Fruit fly (Drosophila melanogaster): ENCODE data around the gene CG31371.

CG31371 gene

DNA sequence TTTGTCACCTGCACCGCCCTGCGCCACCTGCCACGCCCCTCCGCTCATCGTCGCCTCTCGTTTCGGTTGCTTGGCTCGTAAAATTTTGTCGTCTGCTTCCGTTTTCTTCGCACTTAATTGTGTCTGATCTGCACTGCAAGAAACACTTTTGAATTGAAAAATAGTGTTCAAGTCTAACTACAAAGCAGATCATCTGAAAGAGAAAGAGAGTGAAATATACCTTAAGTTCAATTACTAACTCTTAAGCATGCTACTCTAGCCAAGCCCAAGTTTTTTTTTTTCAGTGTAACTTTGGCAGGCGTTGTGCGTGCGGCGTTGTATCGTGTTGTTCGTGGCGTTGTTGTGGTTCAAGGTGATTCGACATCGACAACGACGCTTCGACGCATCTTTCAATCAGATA is 36.9 kb upstream of the CG31371 start (continued):
- 0 out of 2 replicates have a peak, but pooled peaks have one; percentile 17 for TF ChIP-seq crol (GFP tag; IDR thresholded peaks at IDR 0.05)
- peak; percentile 93 for TF ChIP-seq CG10654 (GFP tag; optimal IDR thresholded peaks at IDR 0.05)
- TF ChIP-seq CG1602 (GFP tag; optimal IDR thresholded peaks at IDR 0.05) = peak; percentile 87
- peak; percentile 86 for TF ChIP-seq CG10979 (tag; optimal IDR thresholded peaks at IDR 0.05)
- TF ChIP-seq wor (GFP tag; IDR thresholded peaks at IDR 0.05) = peak; percentile 82
- TF ChIP-seq ase (GFP tag; IDR thresholded peaks at IDR 0.05) = peak; percentile 88
- TF ChIP-seq CG4707 (GFP tag; optimal IDR thresholded peaks at IDR 0.05) = peak; percentile 71
- TF ChIP-seq twi (tag; optimal IDR thresholded peaks at IDR 0.05) = peak; percentile 69
- peak; percentile 63 for TF ChIP-seq CG15696 (tag; optimal IDR thresholded peaks at IDR 0.05)
- peak; percentile 79 for TF ChIP-seq kah (GFP tag; optimal IDR thresholded peaks at IDR 0.05)
- TF ChIP-seq Xbp1 (GFP tag; optimal IDR thresholded peaks at IDR 0.05) = peak; percentile 94
- peak; percentile 16 for TF ChIP-seq Neu2 (GFP tag; optimal IDR thresholded peaks at IDR 0.05; ENCODE audit: borderline replicate concordance)
- peak; percentile 62 for TF ChIP-seq CG3995 (GFP tag; optimal IDR thresholded peaks at IDR 0.05)
- peak; percentile 93 for TF ChIP-seq Abd-B (GFP tag; optimal IDR thresholded peaks at IDR 0.05)
- TF ChIP-seq ab (GFP tag; optimal IDR thresholded peaks at IDR 0.05) = peak; percentile 79
- TF ChIP-seq ap (GFP tag; IDR thresholded peaks at IDR 0.05) = peak; percentile 90
- peak; percentile 87 for TF ChIP-seq CG11085 (GFP tag; IDR thresholded peaks at IDR 0.05)
- peak; percentile 93 for TF ChIP-seq B-H2 (GFP tag; optimal IDR thresholded peaks at IDR 0.05)
- peak; percentile 84 for TF ChIP-seq CG17568 (GFP tag; optimal IDR thresholded peaks at IDR 0.05)
- TF ChIP-seq Hsf (GFP tag; optimal IDR thresholded peaks at IDR 0.05) = peak; percentile 93
- peak; percentile 88 for TF ChIP-seq CG12104 (GFP tag; optimal IDR thresholded peaks at IDR 0.05)
- TF ChIP-seq pb (GFP tag; optimal IDR thresholded peaks at IDR 0.05) = peak; percentile 90
- peak; percentile 87 for TF ChIP-seq CG17829 (tag; optimal IDR thresholded peaks at IDR 0.05)
- TF ChIP-seq Dref (GFP tag; IDR thresholded peaks at IDR 0.05) = 0 out of 2 replicates have a peak, but pooled peaks have one; percentile 2
- peak; percentile 69 for TF ChIP-seq CG18011 (GFP tag; optimal IDR thresholded peaks at IDR 0.05)
- TF ChIP-seq Myb (GFP tag; optimal IDR thresholded peaks at IDR 0.05) = peak; percentile 83
- peak; percentile 74 for TF ChIP-seq run (tag; optimal IDR thresholded peaks at IDR 0.05)
- TF ChIP-seq ERR (GFP tag; optimal IDR thresholded peaks at IDR 0.05) = peak; percentile 93
- TF ChIP-seq CG6791 (GFP tag; IDR thresholded peaks at IDR 0.05; ENCODE audit: partially characterized antibody) = no peak
- peak; percentile 76 for TF ChIP-seq D19B (GFP tag; optimal IDR thresholded peaks at IDR 0.05)
- TF ChIP-seq sc (optimal IDR thresholded peaks at IDR 0.05) = no peak
- peak; percentile 73 for TF ChIP-seq sc (GFP tag; optimal IDR thresholded peaks at IDR 0.05)
- peak; percentile 94 for TF ChIP-seq gem (tag; optimal IDR thresholded peaks at IDR 0.05)
- TF ChIP-seq repo (GFP tag; optimal IDR thresholded peaks at IDR 0.05) = peak; percentile 91
- TF ChIP-seq ewg (GFP tag; optimal IDR thresholded peaks at IDR 0.05) = peak; percentile 80
- peak; percentile 41 for TF ChIP-seq CG33557 (GFP tag; optimal IDR thresholded peaks at IDR 0.05)
- TF ChIP-seq Sry-β (GFP tag; optimal IDR thresholded peaks at IDR 0.05) = no peak
- TF ChIP-seq CG14710 (tag; optimal IDR thresholded peaks at IDR 0.05) = peak; percentile 77
- peak; percentile 78 for TF ChIP-seq CG11723 (GFP tag; optimal IDR thresholded peaks at IDR 0.05)
- peak; percentile 79 for TF ChIP-seq CG10267 (tag; optimal IDR thresholded peaks at IDR 0.05)
- TF ChIP-seq dmrt99B (tag; optimal IDR thresholded peaks at IDR 0.05) = peak; percentile 94
- peak; percentile 92 for TF ChIP-seq lmd (GFP tag; IDR thresholded peaks at IDR 0.05)
- no peak for TF ChIP-seq CG7271 (tag; optimal IDR thresholded peaks at IDR 0.05)
- TF ChIP-seq sr (GFP tag; IDR thresholded peaks at IDR 0.05) = peak; percentile 77
- TF ChIP-seq CG4617 (GFP tag; optimal IDR thresholded peaks at IDR 0.05; ENCODE audit: borderline replicate concordance) = peak; percentile 83
- peak; percentile 89 for TF ChIP-seq CG3065 (GFP tag; optimal IDR thresholded peaks at IDR 0.05)
- peak; percentile 92 for TF ChIP-seq CG5245 (GFP tag; optimal IDR thresholded peaks at IDR 0.05)
- peak; percentile 97 for TF ChIP-seq ind (GFP tag; optimal IDR thresholded peaks at IDR 0.05)
- peak; percentile 96 for TF ChIP-seq slbo (GFP tag; IDR thresholded peaks at IDR 0.05)
- peak; percentile 70 for TF ChIP-seq exex (tag; optimal IDR thresholded peaks at IDR 0.05)
- peak; percentile 94 for TF ChIP-seq tin (GFP tag; optimal IDR thresholded peaks at IDR 0.05)

Data from whole organism, embryonic.